Fruit fly (Drosophila melanogaster): ENCODE data around the gene CG17129.
A peak's percentile ranks its signal among the peaks of the same experiment; 100 is the strongest.

The CG17129 gene

DNA sequence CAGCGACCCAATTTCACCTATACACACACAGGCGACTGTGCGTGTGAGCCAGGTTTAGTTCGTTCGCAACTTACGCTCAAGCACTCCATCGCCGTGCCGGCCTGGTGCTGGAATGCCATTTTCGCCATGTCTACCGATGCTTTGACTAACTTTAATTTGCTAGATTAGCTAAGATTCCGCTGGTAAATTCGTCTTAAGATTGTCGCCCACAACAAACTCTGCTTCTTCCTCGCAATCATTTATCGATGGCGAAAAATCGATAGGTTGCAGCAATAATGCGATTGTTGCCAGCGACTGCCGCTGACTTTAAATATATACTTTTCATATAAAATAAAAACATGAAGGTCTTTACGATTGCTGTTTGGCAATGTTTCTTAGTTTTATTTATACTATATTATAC, 27.5 kb downstream of the CG17129 start, which contains the start of gene CG3402 (continued):
- TF ChIP-seq onecut (GFP tag; IDR thresholded peaks at IDR 0.05) (peak; percentile 67; the same call in 1 of the 2 replicates), phol (tag; optimal IDR thresholded peaks at IDR 0.05) (peak; percentile 7), trh (GFP tag; optimal IDR thresholded peaks at IDR 0.05) (no peak), zen2 (GFP tag; IDR thresholded peaks at IDR 0.05; ENCODE audit: partially characterized antibody) (peak; percentile 76)

- TF ChIP-seq CG15073 (GFP tag; optimal IDR thresholded peaks at IDR 0.05) (no peak), sqz (GFP tag; optimal IDR thresholded peaks at IDR 0.05) (no peak), CG13775 (GFP tag; optimal IDR thresholded peaks at IDR 0.05) (no peak), pita (GFP tag; optimal IDR thresholded peaks at IDR 0.05) (no peak), mld (GFP tag; IDR thresholded peaks at IDR 0.05; ENCODE audit: partially characterized antibody) (no peak), CG18476 (GFP tag; optimal IDR thresholded peaks at IDR 0.05) (no peak), pan (optimal IDR thresholded peaks at IDR 0.05) (no peak), pan (GFP tag; optimal IDR thresholded peaks at IDR 0.05 in 1 of 2, IDR thresholded peaks at IDR 0.05 in 1 of 2) (no peak), Hey (tag; optimal IDR thresholded peaks at IDR 0.05) (no peak), CG1647 (GFP tag; optimal IDR thresholded peaks at IDR 0.05) (no peak), sug (tag; optimal IDR thresholded peaks at IDR 0.05) (peak; percentile 31), CG9215 (GFP tag; IDR thresholded peaks at IDR 0.05) (no peak), prd (optimal IDR thresholded peaks at IDR 0.05) (no peak), prd (GFP tag; IDR thresholded peaks at IDR 0.05) (peak; percentile 13; the same call in 1 of the 3 replicates), Dp (GFP tag; optimal IDR thresholded peaks at IDR 0.05) (no peak), CG9797 (GFP tag; optimal IDR thresholded peaks at IDR 0.05) (no peak), Rx (GFP tag; IDR thresholded peaks at IDR 0.05) (no peak), CG30403 (GFP tag; optimal IDR thresholded peaks at IDR 0.05) (no peak), CHES-1-like (GFP tag; optimal IDR thresholded peaks at IDR 0.05) (no peak), CG12744 (GFP tag; optimal IDR thresholded peaks at IDR 0.05) (no peak), Hr3 (GFP tag; optimal IDR thresholded peaks at IDR 0.05) (no peak), nom (GFP tag; optimal IDR thresholded peaks at IDR 0.05) (no peak), CG9876 (GFP tag; optimal IDR thresholded peaks at IDR 0.05) (no peak), zf30C (GFP tag; optimal IDR thresholded peaks at IDR 0.05) (no peak), CG11723 (GFP tag; optimal IDR thresholded peaks at IDR 0.05) (no peak), luna (GFP tag; optimal IDR thresholded peaks at IDR 0.05) (no peak), B-H1 (GFP tag; IDR thresholded peaks at IDR 0.05) (no peak), CG16863 (GFP tag; optimal IDR thresholded peaks at IDR 0.05) (no peak), h (optimal IDR thresholded peaks at IDR 0.05) (no peak), Fer1 (GFP tag; optimal IDR thresholded peaks at IDR 0.05) (no peak), ato (GFP tag; IDR thresholded peaks at IDR 0.05; ENCODE audit: partially characterized antibody) (no peak), CG13123 (GFP tag; optimal IDR thresholded peaks at IDR 0.05) (no peak), lbe (GFP tag; optimal IDR thresholded peaks at IDR 0.05) (no peak), HLH3B (GFP tag; IDR thresholded peaks at IDR 0.05) (no peak), Meics (GFP tag; optimal IDR thresholded peaks at IDR 0.05) (no peak), CG34376 (GFP tag; optimal IDR thresholded peaks at IDR 0.05) (peak; percentile 13), gsb-n (tag; optimal IDR thresholded peaks at IDR 0.05) (no peak), CG6272 (GFP tag; IDR thresholded peaks at IDR 0.05) (no peak), CG7556 (GFP tag; optimal IDR thresholded peaks at IDR 0.05) (no peak), Dad (GFP tag; optimal IDR thresholded peaks at IDR 0.05) (no peak), CG10654 (GFP tag; optimal IDR thresholded peaks at IDR 0.05) (no peak), CG33213 (GFP tag; optimal IDR thresholded peaks at IDR 0.05) (no peak), maf-S (GFP tag; optimal IDR thresholded peaks at IDR 0.05) (no peak), mirr (GFP tag; optimal IDR thresholded peaks at IDR 0.05) (peak; percentile 36), gcm (GFP tag; optimal IDR thresholded peaks at IDR 0.05) (no peak), chif (GFP tag; optimal IDR thresholded peaks at IDR 0.05) (no peak)
Measured at dm6 chr3L:649025-649769, 30.9 kb downstream of the CG17129 start.
